Fruit fly (Drosophila melanogaster) Kc167 (cell line): ENCODE measurements around the gene Arpc2.

Source experiments
- Sin3A ChIP-seq: fragments of >200 bp; optimal IDR thresholded peaks from 2 replicates; lab custom pipeline; 2018; ENCODE audit warnings: missing external identifiers
- h ChIP-seq: fragments of >200 bp; optimal IDR thresholded peaks from 3 replicates; lab custom pipeline; 2018; ENCODE audit warnings: missing external identifiers
- insv ChIP-seq: fragments of >200 bp; optimal IDR thresholded peaks from 3 replicates; lab custom pipeline; 2018; ENCODE audit warnings: missing external identifiers
- psq ChIP-seq: fragments of >200 bp; optimal IDR thresholded peaks from 2 replicates; lab custom pipeline; 2017; ENCODE audit warnings: missing external identifiers
- ttk ChIP-seq: sonication (Bioruptor generic); optimal IDR thresholded peaks from 2 replicates; lab custom pipeline; 2017; ENCODE audit warnings: missing external identifiers

DNA sequence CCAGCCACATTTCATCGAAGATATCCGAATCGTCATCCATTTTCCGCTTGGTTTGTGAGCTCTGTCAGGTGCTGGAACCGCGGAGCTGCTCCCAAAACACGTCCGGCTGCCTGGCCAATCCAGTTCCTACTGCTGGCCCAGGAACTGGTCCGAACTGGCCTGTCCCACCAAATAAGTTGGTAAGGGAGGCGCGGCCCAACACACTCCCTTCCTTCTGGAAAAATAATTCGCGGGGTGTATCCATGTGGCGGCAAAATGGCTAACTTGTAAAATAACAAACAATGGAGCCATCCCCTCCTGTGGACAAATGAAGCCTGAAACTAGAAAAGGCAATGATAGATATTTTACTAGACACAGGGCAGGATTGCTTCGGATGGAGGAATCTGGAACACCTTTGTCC is 7.7 kb downstream of the Arpc2 start, which contains the start of gene CG15130:
- no peak for TF ChIP-seq ttk (lab: Kevin White, UChicago)
- no peak for TF ChIP-seq Sin3A
- TF ChIP-seq psq (lab: Kevin White, UChicago) = no peak
- TF ChIP-seq h (lab: Kevin White, UChicago) = no peak
- TF ChIP-seq insv = no peak
